Worm (Caenorhabditis elegans) whole organism, mixed stage, embryonic: ENCODE measurements around the gene secs-1.

Experiments
- M03D4.4 ChIP-seq: sonication (generic microtip); optimal IDR thresholded peaks from 2 replicates; lab custom pipeline; 2017; ENCODE audit warnings: mild to moderate bottlenecking, missing genetic modification characterization, missing compliant biosample characterization
- bed-3 ChIP-seq: fragments of 200-800 bp; sonication (Bioruptor generic); optimal IDR thresholded peaks from 3 replicates; lab custom pipeline; 2018; ENCODE audit warnings: mild to moderate bottlenecking, missing genetic modification characterization, moderate library complexity, missing compliant biosample characterization
- blmp-1 ChIP-seq: fragments of 150-350 bp; optimal IDR thresholded peaks from 2 replicates; lab custom pipeline; 2014; ENCODE audit warnings: missing biosample characterization, missing genetic modification characterization
- ceh-39 ChIP-seq: fragments of 150-350 bp; optimal IDR thresholded peaks from 2 replicates; lab custom pipeline; 2014; ENCODE audit warnings: missing biosample characterization, missing genetic modification characterization
- ceh-43 ChIP-seq: fragments of 200-800 bp; sonication (Bioruptor generic); optimal IDR thresholded peaks from 2 replicates; lab custom pipeline; 2018; ENCODE audit warnings: mild to moderate bottlenecking, missing genetic modification characterization, moderate library complexity, missing compliant biosample characterization
- ceh-83 ChIP-seq: fragments of 200-800 bp; sonication (Bioruptor generic); optimal IDR thresholded peaks from 2 replicates; lab custom pipeline; 2018; ENCODE audit warnings: mild to moderate bottlenecking, missing genetic modification characterization, missing compliant biosample characterization
- ces-1 ChIP-seq: fragments of 150-350 bp; optimal IDR thresholded peaks from 2 replicates; lab custom pipeline; 2014; ENCODE audit warnings: missing biosample characterization, missing genetic modification reagents, missing genetic modification characterization
- cnd-1 ChIP-seq: fragments of 200-800 bp; sonication (Bioruptor generic); optimal IDR thresholded peaks from 2 replicates; lab custom pipeline; 2018; ENCODE audit warnings: mild to moderate bottlenecking, missing genetic modification characterization, missing compliant biosample characterization
- elt-1 ChIP-seq: sonication (generic microtip); optimal IDR thresholded peaks from 2 replicates; lab custom pipeline; 2017; ENCODE audit warnings: missing genetic modification characterization, mild to moderate bottlenecking, missing compliant biosample characterization, antibody characterized with exemption, moderate library complexity, borderline replicate concordance; ENCODE audit not compliant: insufficient read depth
- elt-3 ChIP-seq: fragments of 150-350 bp; optimal IDR thresholded peaks from 2 replicates; lab custom pipeline; 2014; ENCODE audit warnings: missing biosample characterization, missing genetic modification characterization
- flh-1 ChIP-seq: fragments of 200-800 bp; sonication (Bioruptor generic); optimal IDR thresholded peaks from 2 replicates; lab custom pipeline; 2018; ENCODE audit warnings: mild to moderate bottlenecking, missing genetic modification characterization, moderate library complexity, missing compliant biosample characterization
- ham-2 ChIP-seq: fragments of 200-800 bp; sonication (Bioruptor generic); optimal IDR thresholded peaks from 2 replicates; lab custom pipeline; 2018; ENCODE audit warnings: mild to moderate bottlenecking, missing genetic modification characterization, missing compliant biosample characterization
- hlh-1 ChIP-seq: fragments of 150-350 bp; optimal IDR thresholded peaks from 2 replicates; lab custom pipeline; 2014; ENCODE audit warnings: missing biosample characterization, missing genetic modification reagents, missing genetic modification characterization
- lin-13 ChIP-seq: fragments of 150-350 bp; optimal IDR thresholded peaks from 2 replicates; lab custom pipeline; 2014; ENCODE audit warnings: missing biosample characterization, missing genetic modification characterization
- lin-32 ChIP-seq: fragments of 200-800 bp; sonication (Bioruptor generic); optimal IDR thresholded peaks from 2 replicates; lab custom pipeline; 2018; ENCODE audit warnings: mild to moderate bottlenecking, missing genetic modification characterization, missing compliant biosample characterization
- lsy-2 ChIP-seq: fragments of 150-350 bp; optimal IDR thresholded peaks from 2 replicates; lab custom pipeline; 2014; ENCODE audit warnings: missing biosample characterization, missing genetic modification characterization
- mab-5 ChIP-seq: fragments of 150-350 bp; optimal IDR thresholded peaks from 2 replicates; lab custom pipeline; 2014; ENCODE audit warnings: missing biosample characterization, missing genetic modification characterization
- mep-1 ChIP-seq: fragments of 150-350 bp; optimal IDR thresholded peaks from 2 replicates; lab custom pipeline; 2017; ENCODE audit warnings: missing biosample characterization, missing genetic modification reagents, missing genetic modification characterization, inconsistent platforms
- nhr-2 ChIP-seq: fragments of 150-350 bp; optimal IDR thresholded peaks from 2 replicates; lab custom pipeline; 2014; ENCODE audit warnings: missing biosample characterization, missing genetic modification characterization
- nhr-237 ChIP-seq: fragments of 150-350 bp; optimal IDR thresholded peaks from 2 replicates; lab custom pipeline; 2014; ENCODE audit warnings: missing biosample characterization, missing genetic modification characterization
- nhr-28 ChIP-seq: fragments of 150-350 bp; optimal IDR thresholded peaks from 2 replicates; lab custom pipeline; 2014; ENCODE audit warnings: missing biosample characterization, missing genetic modification characterization
- nhr-76 ChIP-seq: sonication (generic microtip); optimal IDR thresholded peaks from 2 replicates; lab custom pipeline; 2017; ENCODE audit warnings: missing biosample characterization, missing genetic modification characterization
- pha-4 ChIP-seq: fragments of 150-350 bp; optimal IDR thresholded peaks from 2 replicates; lab custom pipeline; 2018; ENCODE audit warnings: missing biosample characterization, missing genetic modification reagents, missing genetic modification characterization
- snpc-4 ChIP-seq: fragments of 150-350 bp; optimal IDR thresholded peaks from 2 replicates; lab custom pipeline; 2014; ENCODE audit warnings: missing biosample characterization, missing genetic modification characterization
- tbx-8 ChIP-seq: fragments of 200-800 bp; sonication (Bioruptor generic); optimal IDR thresholded peaks from 2 replicates; lab custom pipeline; 2018; ENCODE audit warnings: mild to moderate bottlenecking, missing genetic modification characterization, moderate library complexity, missing compliant biosample characterization
- unc-120 ChIP-seq: sonication (generic microtip); optimal IDR thresholded peaks from 2 replicates; lab custom pipeline; 2017; ENCODE audit warnings: missing genetic modification characterization, missing compliant biosample characterization; ENCODE audit not compliant: poor library complexity, severe bottlenecking
- unc-39 ChIP-seq: fragments of 150-350 bp; optimal IDR thresholded peaks from 2 replicates; lab custom pipeline; 2014; ENCODE audit warnings: missing biosample characterization, missing genetic modification characterization
- unc-62 ChIP-seq: fragments of 150-350 bp; optimal IDR thresholded peaks from 2 replicates; lab custom pipeline; 2014; ENCODE audit warnings: missing biosample characterization, missing genetic modification reagents, missing genetic modification characterization
- zip-8 ChIP-seq: fragments of 150-350 bp; optimal IDR thresholded peaks from 2 replicates; lab custom pipeline; 2014; ENCODE audit warnings: missing biosample characterization, missing genetic modification characterization
- ztf-11 ChIP-seq: fragments of 150-350 bp; optimal IDR thresholded peaks from 2 replicates; lab custom pipeline; 2014; ENCODE audit warnings: missing biosample characterization, missing genetic modification characterization

The secs-1 gene

DNA sequence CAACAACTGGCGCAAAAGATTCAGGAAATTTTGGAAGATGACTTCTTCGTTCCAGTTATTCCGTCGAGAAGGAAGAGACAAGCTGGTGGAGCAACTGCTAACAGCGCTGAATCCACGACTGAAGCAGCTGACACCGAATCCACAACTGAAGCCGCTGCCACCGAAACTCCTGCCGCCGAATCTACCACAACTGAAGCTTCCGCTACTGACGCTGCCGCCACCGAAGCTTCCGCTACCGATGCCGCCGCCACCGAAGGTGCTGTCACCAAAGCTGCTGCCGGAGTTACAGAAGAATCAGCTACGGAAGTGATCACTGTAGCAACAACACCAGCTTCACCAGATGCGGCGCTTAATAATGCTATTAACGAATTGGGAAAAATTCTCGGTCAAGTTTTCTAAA lies 9.8 kb downstream of the secs-1 start:
- TF ChIP-seq blmp-1 (tag; lab: Kevin White, UChicago) (no peak), unc-39 (no peak), elt-1 (tag; lab: Kevin White, UChicago) (no peak), nhr-28 (no peak), bed-3 (GFP tag; lab: Kevin White, UChicago) (no peak), nhr-76 (tag; lab: Kevin White, UChicago) (no peak), nhr-2 (tag; lab: Kevin White, UChicago) (no peak), M03D4.4 (tag; lab: Kevin White, UChicago) (no peak), unc-120 (tag; lab: Kevin White, UChicago) (no peak), snpc-4 (tag; lab: Kevin White, UChicago) (no peak), lin-32 (no peak), lsy-2 (tag; lab: Kevin White, UChicago) (no peak), flh-1 (GFP tag; lab: Kevin White, UChicago) (no peak)

DNA sequence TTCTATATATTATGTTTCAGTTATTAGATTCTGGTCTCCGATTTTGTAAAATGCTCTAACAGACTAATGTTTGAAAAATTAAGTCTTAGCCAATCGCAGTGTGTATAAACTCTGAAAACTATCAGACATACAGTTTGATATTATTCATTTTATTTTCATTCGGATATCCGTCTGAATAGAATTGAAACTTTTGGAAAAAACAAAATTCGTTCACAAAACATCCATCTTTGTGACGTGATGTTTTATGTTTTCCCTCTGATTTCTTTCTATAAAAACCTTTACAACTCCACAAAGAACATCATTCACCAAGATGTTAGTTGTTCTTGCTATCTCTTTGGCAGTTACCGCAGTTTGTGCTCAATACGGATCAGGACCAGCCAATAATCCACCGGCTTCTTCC lies 10.8 kb downstream of the secs-1 start, which contains the start of gene ule-3:
Gene ule-3 (plus strand): TSS at position 301 of the 400 bp plus-strand sequence.
- TF ChIP-seq ceh-43 (GFP tag; lab: Kevin White, UChicago) = no peak
- TF ChIP-seq nhr-28 = no peak
- no peak for TF ChIP-seq lin-13 (tag; lab: Kevin White, UChicago)
- TF ChIP-seq pha-4 (tag; lab: Kevin White, UChicago) = no peak
- TF ChIP-seq unc-120 (tag; lab: Kevin White, UChicago) = no peak
- no peak for TF ChIP-seq ces-1 (GFP tag; lab: Kevin White, UChicago)
- TF ChIP-seq flh-1 (GFP tag; lab: Kevin White, UChicago) = no peak
- TF ChIP-seq M03D4.4 (tag; lab: Kevin White, UChicago) = no peak
- TF ChIP-seq cnd-1 (tag; lab: Kevin White, UChicago) = no peak
- no peak for TF ChIP-seq mep-1 (tag; lab: Kevin White, UChicago)
- TF ChIP-seq lsy-2 (tag; lab: Kevin White, UChicago) = no peak
- TF ChIP-seq ztf-11 (tag; lab: Kevin White, UChicago) = no peak

DNA sequence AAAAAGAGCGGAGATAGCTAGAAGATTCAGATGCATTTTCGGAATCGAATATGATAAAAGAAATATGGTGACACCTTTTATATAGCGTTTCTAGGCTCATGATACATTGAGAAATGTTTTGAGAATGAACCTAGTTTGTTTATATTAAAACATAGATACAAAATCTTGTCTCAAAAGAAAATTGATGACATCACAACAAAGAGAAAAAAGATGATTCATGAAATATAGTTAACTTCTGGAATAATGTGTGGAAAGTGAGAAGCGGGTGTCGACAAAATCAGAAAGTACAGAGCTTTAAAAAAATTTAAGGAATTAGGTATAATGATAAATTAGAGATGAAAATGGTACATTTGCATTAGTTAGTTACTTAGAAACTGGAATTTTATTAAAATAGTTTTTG lies 11.5 kb downstream of the secs-1 start, which contains the start of gene D1054.10:
Gene D1054.10 (minus strand): TSS at position 101 of the 400 bp plus-strand sequence.
- TF ChIP-seq zip-8 (no peak), elt-3 (tag; lab: Kevin White, UChicago) (no peak), ceh-83 (no peak), nhr-237 (tag; lab: Kevin White, UChicago) (no peak), ceh-43 (GFP tag; lab: Kevin White, UChicago) (no peak), snpc-4 (tag; lab: Kevin White, UChicago) (no peak), ham-2 (GFP tag; lab: Kevin White, UChicago) (no peak), hlh-1 (tag; lab: Kevin White, UChicago) (no peak), nhr-2 (tag; lab: Kevin White, UChicago) (no peak), lsy-2 (tag; lab: Kevin White, UChicago) (no peak), mab-5 (tag; lab: Kevin White, UChicago) (no peak), nhr-76 (tag; lab: Kevin White, UChicago) (no peak)

DNA sequence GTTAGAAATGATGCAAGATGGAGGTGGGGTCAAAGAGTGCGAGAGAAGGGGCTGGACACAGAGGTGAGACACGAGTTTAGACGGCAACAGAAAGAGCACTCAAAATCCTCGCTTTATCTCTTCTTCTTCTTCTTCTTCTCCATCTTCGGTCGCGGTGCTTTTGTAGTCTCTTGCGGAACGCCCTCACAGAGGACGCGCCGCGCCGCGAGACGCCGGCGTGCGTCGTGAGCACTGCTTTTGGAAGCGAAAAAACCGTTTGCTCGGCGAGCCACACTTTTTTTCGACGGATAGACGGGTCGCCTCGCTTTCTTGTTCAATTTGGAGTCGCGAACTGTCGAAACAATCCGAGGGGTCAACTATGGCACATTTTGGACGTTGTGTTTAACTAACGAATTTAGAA lies 13.4 kb downstream of the secs-1 start, which contains the start of gene D1054.9:
Gene D1054.9 (minus strand): TSS at position 137 of the 400 bp plus-strand sequence.
- TF ChIP-seq ztf-11 (tag; lab: Kevin White, UChicago) (no peak), blmp-1 (tag; lab: Kevin White, UChicago) (no peak), nhr-237 (tag; lab: Kevin White, UChicago) (no peak), ham-2 (GFP tag; lab: Kevin White, UChicago) (no peak), cnd-1 (tag; lab: Kevin White, UChicago) (no peak), pha-4 (tag; lab: Kevin White, UChicago) (no peak), tbx-8 (GFP tag; lab: Kevin White, UChicago) (no peak), M03D4.4 (tag; lab: Kevin White, UChicago) (no peak), elt-1 (tag; lab: Kevin White, UChicago) (no peak), mep-1 (tag; lab: Kevin White, UChicago) (no peak), lin-32 (no peak), lsy-2 (tag; lab: Kevin White, UChicago) (no peak), unc-62 (GFP tag; lab: Kevin White, UChicago) (no peak), lin-13 (tag; lab: Kevin White, UChicago) (no peak), elt-3 (tag; lab: Kevin White, UChicago) (no peak), ceh-39 (tag; lab: Kevin White, UChicago) (no peak)
